Fruit fly (Drosophila melanogaster) whole organism, prepupa: ENCODE results near the gene Pdxk.

Source experiments
- CG11762 ChIP-seq: fragments of 200-800 bp; sonication (Bioruptor generic); optimal IDR thresholded peaks from 3 replicates; lab custom pipeline; 2016; ENCODE audit warnings: missing biosample characterization, missing genetic modification characterization; ENCODE audit not compliant: insufficient read depth
- CG11902 ChIP-seq: fragments of 200-800 bp; sonication (Bioruptor generic); optimal IDR thresholded peaks from 3 replicates; lab custom pipeline; 2016; ENCODE audit warnings: missing biosample characterization, missing genetic modification characterization
- CG15336 ChIP-seq: fragments of 200-800 bp; sonication (Bioruptor generic); IDR thresholded peaks from 2 replicates; pipeline ENCODE4 v1.3.6; 2022; ENCODE audit warnings: missing biosample characterization, missing genetic modification characterization
- CG1621 ChIP-seq: fragments of 200-800 bp; sonication (Bioruptor generic); optimal IDR thresholded peaks from 3 replicates; lab custom pipeline; 2018; ENCODE audit warnings: missing biosample characterization, mild to moderate bottlenecking, missing genetic modification characterization
- CG16779 ChIP-seq: fragments of 200-800 bp; sonication (Bioruptor generic); optimal IDR thresholded peaks from 3 replicates; lab custom pipeline; 2017; ENCODE audit warnings: missing biosample characterization, mild to moderate bottlenecking, missing genetic modification characterization
- CG3032 ChIP-seq: fragments of 200-800 bp; optimal IDR thresholded peaks from 2 replicates; lab custom pipeline; 2019; ENCODE audit warnings: missing biosample characterization, mild to moderate bottlenecking, missing genetic modification characterization, moderate library complexity
- CG31627 ChIP-seq: fragments of 200-800 bp; sonication (Bioruptor generic); optimal IDR thresholded peaks from 3 replicates; lab custom pipeline; 2016; ENCODE audit warnings: missing biosample characterization, missing genetic modification characterization
- CG32006 ChIP-seq: fragments of 200-800 bp; sonication (Bioruptor generic); optimal IDR thresholded peaks from 3 replicates; lab custom pipeline; 2017; ENCODE audit warnings: missing biosample characterization, mild to moderate bottlenecking, missing genetic modification characterization
- CG34406 ChIP-seq: fragments of 200-800 bp; sonication (Bioruptor generic); optimal IDR thresholded peaks from 3 replicates; lab custom pipeline; 2016; ENCODE audit warnings: missing biosample characterization, missing genetic modification characterization
- CG4318 ChIP-seq: fragments of 200-800 bp; sonication (Bioruptor generic); optimal IDR thresholded peaks from 3 replicates; lab custom pipeline; 2017; ENCODE audit warnings: missing biosample characterization, mild to moderate bottlenecking, missing genetic modification characterization
- CG6163 ChIP-seq: fragments of 200-800 bp; sonication (Bioruptor generic); IDR thresholded peaks from 3 replicates; pipeline ENCODE4 v1.3.6; 2022; ENCODE audit warnings: missing biosample characterization, missing genetic modification characterization
- CG6276 ChIP-seq: fragments of 200-800 bp; sonication (Bioruptor generic); optimal IDR thresholded peaks from 2 replicates; lab custom pipeline; 2017; ENCODE audit warnings: missing biosample characterization, mild to moderate bottlenecking, missing genetic modification characterization
- CG6792 ChIP-seq: fragments of 200-800 bp; sonication (Bioruptor generic); optimal IDR thresholded peaks from 3 replicates; lab custom pipeline; 2016; ENCODE audit warnings: missing biosample characterization, missing genetic modification characterization
- CG8632 ChIP-seq: fragments of 200-800 bp; sonication (Bioruptor generic); optimal IDR thresholded peaks from 3 replicates; lab custom pipeline; 2016; ENCODE audit warnings: missing biosample characterization, missing genetic modification characterization
- Eip78C ChIP-seq: fragments of 200-800 bp; sonication (Bioruptor generic); peaks from one replicate; lab custom pipeline; 2016; ENCODE audit warnings: missing biosample characterization, missing genetic modification characterization
- Eip93F ChIP-seq: fragments of 200-800 bp; sonication (Bioruptor generic); optimal IDR thresholded peaks from 2 replicates; lab custom pipeline; 2016; ENCODE audit warnings: missing biosample characterization, mild to moderate bottlenecking, missing genetic modification characterization
- Ets96B ChIP-seq: fragments of 200-800 bp; optimal IDR thresholded peaks from 2 replicates; lab custom pipeline; 2019; ENCODE audit warnings: missing biosample characterization, mild to moderate bottlenecking, missing genetic modification characterization, moderate library complexity
- Hr38 ChIP-seq: sonication (Bioruptor generic); optimal IDR thresholded peaks from 2 replicates; lab custom pipeline; 2016; ENCODE audit warnings: missing biosample characterization, missing genetic modification characterization
- Hr39 ChIP-seq: fragments of 200-800 bp; sonication (Bioruptor generic); optimal IDR thresholded peaks from 2 replicates; lab custom pipeline; 2016; ENCODE audit warnings: missing biosample characterization, missing genetic modification characterization
- Hr4 ChIP-seq: fragments of 200-800 bp; sonication (Bioruptor generic); optimal IDR thresholded peaks from 3 replicates; lab custom pipeline; 2016; ENCODE audit warnings: missing biosample characterization, missing genetic modification characterization
- Lpt ChIP-seq: fragments of 200-800 bp; sonication (Bioruptor generic); optimal IDR thresholded peaks from 3 replicates; lab custom pipeline; 2016; ENCODE audit warnings: missing biosample characterization, missing genetic modification characterization
- Met ChIP-seq: fragments of 200-800 bp; sonication (Bioruptor generic); optimal IDR thresholded peaks from 3 replicates; lab custom pipeline; 2016; ENCODE audit warnings: missing biosample characterization, missing genetic modification characterization
- OdsH ChIP-seq: fragments of 200-800 bp; sonication (Bioruptor generic); optimal IDR thresholded peaks from 3 replicates; lab custom pipeline; 2016; ENCODE audit warnings: missing biosample characterization, missing genetic modification characterization
- Smox ChIP-seq: fragments of 200-800 bp; sonication (Bioruptor generic); optimal IDR thresholded peaks from 3 replicates; lab custom pipeline; 2016; ENCODE audit warnings: missing biosample characterization, missing genetic modification characterization
- Sox14 ChIP-seq: fragments of 200-800 bp; sonication (Bioruptor generic); optimal IDR thresholded peaks from 3 replicates; lab custom pipeline; 2016; ENCODE audit warnings: missing biosample characterization, missing genetic modification characterization
- Sox15 ChIP-seq: fragments of 200-800 bp; sonication (Bioruptor generic); optimal IDR thresholded peaks from 3 replicates; lab custom pipeline; 2016; ENCODE audit warnings: missing biosample characterization, missing genetic modification characterization
- acj6 ChIP-seq: fragments of 200-800 bp; sonication (Bioruptor generic); optimal IDR thresholded peaks from 3 replicates; lab custom pipeline; 2016; ENCODE audit warnings: missing biosample characterization, missing genetic modification characterization
- cyc ChIP-seq: fragments of 200-800 bp; sonication (Bioruptor generic); optimal IDR thresholded peaks from 3 replicates; lab custom pipeline; 2016; ENCODE audit warnings: missing biosample characterization, missing genetic modification characterization
- dac ChIP-seq: fragments of 200-800 bp; sonication (Bioruptor generic); optimal IDR thresholded peaks from 2 replicates; lab custom pipeline; 2017; ENCODE audit warnings: missing biosample characterization, mild to moderate bottlenecking, missing genetic modification characterization
- dsx ChIP-seq: fragments of 200-800 bp; optimal IDR thresholded peaks from 3 replicates; lab custom pipeline; 2019; ENCODE audit warnings: missing biosample characterization, mild to moderate bottlenecking, missing genetic modification characterization, moderate library complexity; ENCODE audit not compliant: poor library complexity, severe bottlenecking
- fd59A ChIP-seq: fragments of 200-800 bp; sonication (Bioruptor generic); optimal IDR thresholded peaks from 2 replicates; lab custom pipeline; 2017; ENCODE audit warnings: missing biosample characterization, mild to moderate bottlenecking, missing genetic modification characterization, missing genetic modification reagents
- fkh ChIP-seq: fragments of 200-800 bp; sonication (Bioruptor generic); optimal IDR thresholded peaks from 3 replicates; lab custom pipeline; 2017; ENCODE audit warnings: missing biosample characterization, mild to moderate bottlenecking, missing genetic modification characterization, moderate library complexity
- lz ChIP-seq: fragments of 200-800 bp; sonication (Bioruptor generic); optimal IDR thresholded peaks from 3 replicates; lab custom pipeline; 2016; ENCODE audit warnings: missing biosample characterization, missing genetic modification characterization
- ss ChIP-seq, 2 experiments: fragments of 200-800 bp; sonication (Bioruptor generic); optimal IDR thresholded peaks; 2 replicates in 1 of 2; 3 replicates in 1 of 2; lab custom pipeline; 2017 to 2018; ENCODE audit warnings: mild to moderate bottlenecking in 2 of 2, missing biosample characterization in 2 of 2, missing genetic modification characterization in 2 of 2, moderate library complexity in 1 of 2
- svp ChIP-seq: fragments of 200-800 bp; sonication (Bioruptor generic); peaks from one replicate; lab custom pipeline; 2016; ENCODE audit warnings: missing biosample characterization, missing genetic modification characterization
- topi ChIP-seq: fragments of 200-800 bp; sonication (Bioruptor generic); optimal IDR thresholded peaks from 3 replicates; lab custom pipeline; 2016; ENCODE audit warnings: missing biosample characterization, missing genetic modification characterization
- vri ChIP-seq: fragments of 200-800 bp; sonication (Bioruptor generic); optimal IDR thresholded peaks from 3 replicates; lab custom pipeline; 2016; ENCODE audit warnings: missing biosample characterization, mild to moderate bottlenecking, missing genetic modification characterization

Gene Pdxk

DNA sequence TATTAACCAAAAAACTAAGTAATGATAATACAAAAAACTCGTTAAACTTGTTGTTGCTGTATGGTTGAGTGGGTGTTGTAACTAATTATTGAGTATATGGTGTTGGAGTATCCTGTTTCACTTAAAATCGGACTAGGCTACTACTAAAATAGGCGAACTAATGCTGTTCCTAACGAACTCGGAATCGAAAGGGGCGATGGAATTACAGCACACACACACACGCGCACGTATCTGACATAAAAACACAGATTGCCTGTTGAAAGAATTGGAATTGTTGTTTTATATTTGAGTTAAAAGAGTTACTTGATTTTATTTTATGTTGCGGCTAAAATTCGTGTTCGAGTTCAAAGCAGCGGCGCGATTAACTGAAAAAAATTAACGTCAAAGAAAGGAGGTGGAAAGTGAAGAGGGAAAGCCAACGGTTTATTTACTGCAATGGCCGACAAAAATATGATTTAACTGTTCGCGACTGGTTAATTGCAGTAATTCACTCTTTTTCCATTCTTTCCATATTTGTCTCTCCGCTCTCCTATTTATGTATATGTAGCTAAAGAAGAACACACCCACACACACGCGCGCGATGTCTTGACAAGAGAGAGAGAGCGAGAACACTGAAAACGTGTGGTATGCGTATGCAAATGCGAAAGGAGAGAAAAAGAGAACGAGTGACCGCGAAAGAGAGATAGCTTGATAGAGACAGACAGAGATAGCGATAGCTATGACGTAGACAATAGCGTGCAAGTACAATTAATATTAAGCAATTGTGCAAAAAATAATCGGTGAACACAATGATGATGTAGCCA is 41.4 kb downstream of the Pdxk start (continued):
- no peak for TF ChIP-seq dsx (GFP tag; lab: Kevin White, UChicago)
- TF ChIP-seq CG4318: no peak
- TF ChIP-seq, all 60 proteins: peak for 7

DNA sequence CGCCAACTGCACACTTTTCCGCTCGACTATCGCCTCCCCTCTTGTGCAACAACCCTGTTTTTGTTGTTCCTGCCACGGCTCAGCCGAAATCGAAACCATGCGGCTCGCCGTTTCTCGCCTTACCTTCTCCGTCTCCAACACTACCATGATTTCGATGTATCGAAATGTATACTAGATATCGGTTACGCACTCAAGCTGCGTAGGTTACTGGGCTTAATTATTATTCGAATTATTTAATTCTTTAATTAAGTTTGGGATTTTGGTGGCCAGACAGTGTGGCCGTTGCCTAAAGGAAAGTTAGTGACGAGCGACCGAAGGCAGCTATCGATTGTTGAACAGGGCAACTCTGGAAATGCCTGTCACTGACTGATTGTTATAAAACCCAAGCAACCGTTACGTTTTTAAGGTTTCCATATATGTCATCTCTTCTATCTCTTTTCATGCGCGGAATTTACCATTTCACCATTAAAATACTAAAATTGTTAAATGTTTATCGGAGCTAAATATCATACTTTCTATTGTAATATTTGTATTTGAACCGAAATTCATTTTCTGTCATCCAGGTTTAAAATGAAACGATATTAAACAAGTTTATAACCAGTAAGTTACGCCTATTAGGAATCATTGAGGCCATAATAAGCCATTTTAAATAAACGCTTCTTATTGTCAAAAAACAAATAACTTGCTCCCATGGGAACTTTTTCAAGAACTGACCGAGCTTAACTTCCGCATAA is 42.2 kb downstream of the Pdxk start, which contains the start of gene eIF4E1:
eIF4E1 (minus strand) TSS at position 304 of the 734 bp plus-strand sequence.
- TF ChIP-seq CG31627 (GFP tag; lab: Kevin White, UChicago) (peak; percentile 9), CG8632 (GFP tag; lab: Kevin White, UChicago) (no peak), CG11902 (GFP tag; lab: Kevin White, UChicago) (no peak), CG6163 (GFP tag; lab: Robert Waterston, UW) (0 out of 3 replicates have a peak, but pooled peaks have one; percentile 0), acj6 (GFP tag; lab: Kevin White, UChicago) (no peak), ss (GFP tag; optimal IDR thresholded peaks at IDR 0.05; lab: Kevin White, UChicago) (no peak), lz (GFP tag; lab: Kevin White, UChicago) (peak; percentile 14), CG6276 (GFP tag; lab: Kevin White, UChicago) (no peak), Eip78C (GFP tag; lab: Kevin White, UChicago) (peak; percentile 83), Hr4 (GFP tag; lab: Kevin White, UChicago) (no peak), topi (peak; percentile 8)

DNA sequence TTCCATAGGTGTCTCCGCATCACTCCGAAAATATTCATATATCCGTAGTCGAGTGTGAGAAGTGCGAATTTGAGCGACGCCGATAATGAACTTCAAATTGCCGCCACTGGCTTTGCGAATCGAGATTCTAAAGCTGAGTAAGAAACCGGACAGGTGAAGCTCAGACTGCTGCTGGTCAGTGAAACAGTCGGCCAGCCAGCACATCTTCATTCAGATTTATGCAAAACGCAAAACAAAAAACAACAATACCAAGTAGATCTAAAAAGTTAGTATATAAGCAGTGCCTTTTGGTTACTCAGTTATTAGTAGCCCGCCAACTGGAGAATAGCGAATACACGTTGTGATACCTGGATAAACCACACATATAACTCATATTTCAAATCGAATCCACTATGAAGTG is 44.4 kb downstream of the Pdxk start, which contains the start of gene Cpr67B:
Cpr67B (plus strand) TSS at position 301 of the 400 bp plus-strand sequence.
- TF ChIP-seq dsx (GFP tag; lab: Kevin White, UChicago): no peak
- TF ChIP-seq fd59A (GFP tag; lab: Kevin White, UChicago): no peak
- no peak for TF ChIP-seq Sox15 (GFP tag; lab: Kevin White, UChicago)
- TF ChIP-seq CG15336 (GFP tag; lab: Robert Waterston, UW): no peak
- no peak for TF ChIP-seq Met
- TF ChIP-seq fkh (GFP tag; lab: Kevin White, UChicago): no peak
- no peak for TF ChIP-seq vri
- no peak for TF ChIP-seq CG34406

DNA sequence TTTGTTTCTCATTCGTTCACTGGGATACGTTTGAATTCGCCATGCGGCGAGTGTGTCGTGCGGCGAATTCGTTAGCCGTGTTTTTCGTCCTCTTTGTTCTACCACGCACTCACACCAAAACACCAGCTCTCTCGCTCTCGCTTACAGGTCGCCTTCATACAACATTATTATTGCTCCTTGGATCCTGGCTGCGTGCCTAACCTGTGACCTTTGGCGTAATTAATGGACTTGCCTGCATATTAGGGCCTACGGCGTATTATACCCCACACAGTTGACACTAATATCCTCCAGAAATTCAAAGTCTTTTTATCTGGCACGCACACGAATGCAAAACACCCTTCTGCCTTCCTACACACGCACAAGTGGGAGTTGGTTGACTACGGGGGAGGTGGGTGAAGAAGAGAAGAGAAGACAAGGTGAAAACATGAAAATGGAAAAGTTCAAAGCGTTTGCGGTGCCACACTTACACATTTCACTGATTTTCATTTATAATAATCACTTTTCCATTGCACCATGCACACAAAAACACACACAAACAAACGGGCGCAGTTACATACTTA is 50.0 kb downstream of the Pdxk start:
- peak; percentile 52 for TF ChIP-seq CG1621 (tag; lab: Kevin White, UChicago)
- TF ChIP-seq ss (GFP tag; optimal IDR thresholded peaks at IDR 0.05; lab: Kevin White, UChicago): peak; percentile 23 to 41
- TF ChIP-seq Sox14 (GFP tag; lab: Kevin White, UChicago): peak; percentile 80
- TF ChIP-seq cyc (GFP tag; lab: Kevin White, UChicago): no peak
- no peak for TF ChIP-seq Hr38
- TF ChIP-seq, all 60 proteins: peak for 3

DNA sequence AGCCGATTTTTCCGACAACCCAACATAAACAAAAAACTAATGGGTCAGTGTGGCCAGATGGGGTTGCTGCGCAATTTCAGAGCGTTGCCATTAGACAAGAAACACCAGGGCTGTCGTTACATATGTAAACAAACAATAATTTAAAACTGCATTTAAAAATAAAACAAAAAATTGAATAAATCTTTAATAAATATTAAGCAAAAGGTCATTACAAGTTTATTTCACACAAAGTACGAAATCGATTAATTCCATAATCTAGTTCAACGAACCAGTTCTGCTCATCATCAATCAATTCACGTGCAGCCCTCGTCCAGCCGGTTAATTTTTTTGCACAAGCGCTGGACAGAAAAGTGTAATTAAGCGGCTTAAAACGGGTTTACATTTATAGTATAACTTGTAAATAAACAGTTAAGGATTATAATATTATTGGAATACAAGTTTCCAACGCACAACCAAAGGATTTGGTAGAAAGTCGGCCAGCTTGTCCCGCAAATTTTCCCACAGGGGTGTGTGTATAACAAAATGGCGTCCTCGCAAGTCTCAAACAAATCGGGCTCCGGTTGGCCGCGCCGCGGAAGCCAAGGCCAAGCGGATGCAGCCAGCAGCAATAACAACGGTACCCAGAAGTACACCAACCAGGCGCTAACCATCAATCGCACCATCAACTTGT is 50.8 kb downstream of the Pdxk start, which contains the start of the genes CG4022 and Cpsf5:
CG4022 (minus strand) TSS at position 79 of the 670 bp plus-strand sequence.
Cpsf5 (plus strand) TSS at position 285 of the 670 bp plus-strand sequence.
- peak; percentile 62 for TF ChIP-seq cyc (GFP tag; lab: Kevin White, UChicago)
- TF ChIP-seq Eip93F: peak; percentile 69
- no peak for TF ChIP-seq dac (GFP tag; lab: Kevin White, UChicago)
- TF ChIP-seq Hr39 (GFP tag; lab: Kevin White, UChicago): peak; percentile 62
- TF ChIP-seq CG11762 (GFP tag; lab: Kevin White, UChicago): peak; percentile 45
- peak; percentile 41 for TF ChIP-seq dsx (GFP tag; lab: Kevin White, UChicago)
- TF ChIP-seq CG34406: peak; percentile 71
- peak; percentile 64 for TF ChIP-seq CG6792 (GFP tag; lab: Kevin White, UChicago)
- peak; percentile 4 for TF ChIP-seq CG11902 (GFP tag; lab: Kevin White, UChicago)
- TF ChIP-seq vri: peak; percentile 65
- TF ChIP-seq Smox (GFP tag; lab: Kevin White, UChicago): peak; percentile 71
- TF ChIP-seq Hr4 (GFP tag; lab: Kevin White, UChicago): peak; percentile 83
- peak; percentile 70 for TF ChIP-seq Sox14 (GFP tag; lab: Kevin White, UChicago)
- TF ChIP-seq CG6276 (GFP tag; lab: Kevin White, UChicago): no peak
- TF ChIP-seq CG3032 (tag; lab: Kevin White, UChicago): peak; percentile 75
- TF ChIP-seq svp: no peak
- TF ChIP-seq CG16779 (tag; lab: Kevin White, UChicago): no peak
- TF ChIP-seq Ets96B (tag; lab: Kevin White, UChicago): peak; percentile 61
- peak; percentile 49 for TF ChIP-seq Lpt
- peak; percentile 77 for TF ChIP-seq acj6 (GFP tag; lab: Kevin White, UChicago)
- no peak for TF ChIP-seq CG4318
- TF ChIP-seq OdsH (GFP tag; lab: Kevin White, UChicago): peak; percentile 79
- peak; percentile 29 for TF ChIP-seq CG8632 (GFP tag; lab: Kevin White, UChicago)
- TF ChIP-seq CG32006 (GFP tag; lab: Kevin White, UChicago): peak; percentile 82
